Fruit fly (Drosophila melanogaster): ENCODE measurements around the gene eIF2D.

- TF ChIP-seq EcR (GFP tag; optimal IDR thresholded peaks at IDR 0.05) (no peak), CG34367 (tag; optimal IDR thresholded peaks at IDR 0.05) (no peak), CG10348 (GFP tag; IDR thresholded peaks at IDR 0.05) (no peak), CG9948 (tag; optimal IDR thresholded peaks at IDR 0.05) (no peak), CG32121 (GFP tag; IDR thresholded peaks at IDR 0.05) (no peak), CG4496 (GFP tag; IDR thresholded peaks at IDR 0.05) (no peak), CG13204 (GFP tag; optimal IDR thresholded peaks at IDR 0.05) (no peak), Pif1B (GFP tag; optimal IDR thresholded peaks at IDR 0.05) (no peak), CG8301 (tag; optimal IDR thresholded peaks at IDR 0.05) (no peak)
Measured at dm6 chr3R:29198299-29198698, 46.7 kb upstream of the eIF2D start.
